Fruit fly (Drosophila melanogaster): ENCODE data around the gene CG33160.

Gene CG33160

dm6 chr3L:3224740-3225719 is 18.9 kb upstream of the CG33160 start, which contains the start of gene Larp4B:
Gene Larp4B, plus strand, starts transcription at chr3L:3224838.
- TF ChIP-seq CG8478 (optimal IDR thresholded peaks at IDR 0.05) (no peak), Dll (optimal IDR thresholded peaks at IDR 0.05) (no peak), EcR (GFP tag; optimal IDR thresholded peaks at IDR 0.05) (no peak), pan (optimal IDR thresholded peaks at IDR 0.05) (no peak), psq (optimal IDR thresholded peaks at IDR 0.05) (no peak), usp (GFP tag; optimal IDR thresholded peaks at IDR 0.05) (no peak)

- TF ChIP-seq psq (optimal IDR thresholded peaks at IDR 0.05) (no peak), pan (optimal IDR thresholded peaks at IDR 0.05) (no peak), EcR (GFP tag; optimal IDR thresholded peaks at IDR 0.05) (no peak), CG8478 (optimal IDR thresholded peaks at IDR 0.05) (no peak), usp (GFP tag; optimal IDR thresholded peaks at IDR 0.05) (no peak), Dll (optimal IDR thresholded peaks at IDR 0.05) (no peak)
Observed at dm6 chr3L:3223390-3223914, 17.3 kb upstream of the CG33160 start.

DNA sequence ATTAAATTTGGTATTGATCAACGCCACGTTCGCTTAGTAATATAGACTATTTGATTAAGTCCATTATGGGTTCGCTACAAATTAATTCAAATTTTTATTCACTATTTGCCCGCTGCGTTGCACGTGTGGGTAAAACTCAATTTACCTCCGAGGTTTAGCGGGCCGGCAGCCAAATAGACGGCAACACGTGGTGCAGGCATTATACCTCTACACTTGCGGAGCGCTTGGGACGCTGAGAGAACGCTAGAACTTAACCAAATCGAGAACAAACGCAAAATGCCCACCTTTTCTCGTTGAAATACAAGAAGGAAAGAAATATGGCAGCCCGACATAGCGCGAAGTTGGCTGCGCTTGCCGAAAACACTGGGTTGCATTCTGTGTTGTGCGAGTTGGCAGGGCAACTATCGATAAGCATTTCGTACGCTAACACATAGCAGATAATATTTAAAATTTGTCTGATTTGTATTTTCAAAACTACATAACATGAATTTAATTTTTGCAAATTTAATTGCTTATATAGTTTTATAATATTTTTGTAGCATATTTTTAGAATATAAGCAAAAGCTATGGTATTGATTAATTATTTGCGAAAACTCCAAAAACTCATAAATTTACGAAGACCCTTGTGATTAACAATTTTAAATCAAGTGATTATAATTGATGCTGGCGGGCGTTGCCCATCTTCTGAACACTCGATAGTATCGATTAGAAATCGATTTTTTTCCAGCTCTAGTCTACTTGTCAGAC is 16.7 kb upstream of the CG33160 start, which contains the start of the genes RpL28 and eIF1:
Gene RpL28, minus strand, starts transcription at position 318 of the 747 bp plus-strand sequence.
Gene eIF1, plus strand, starts transcription at position 699 of the 747 bp plus-strand sequence.
- TF ChIP-seq CG8478 (optimal IDR thresholded peaks at IDR 0.05) (no peak), usp (GFP tag; optimal IDR thresholded peaks at IDR 0.05) (no peak), pan (optimal IDR thresholded peaks at IDR 0.05) (no peak), Dll (optimal IDR thresholded peaks at IDR 0.05) (no peak), psq (optimal IDR thresholded peaks at IDR 0.05) (no peak)

- TF ChIP-seq EcR (GFP tag; optimal IDR thresholded peaks at IDR 0.05) (no peak), usp (GFP tag; optimal IDR thresholded peaks at IDR 0.05) (no peak), psq (optimal IDR thresholded peaks at IDR 0.05) (no peak), CG8478 (optimal IDR thresholded peaks at IDR 0.05) (no peak)
Observed at dm6 chr3L:3218859-3219258, 12.7 kb upstream of the CG33160 start, which contains the start of the genes hob and nSMase. Gene hob, minus strand, starts transcription at chr3L:3218920. Gene nSMase, plus strand, starts transcription at chr3L:3219156.

DNA sequence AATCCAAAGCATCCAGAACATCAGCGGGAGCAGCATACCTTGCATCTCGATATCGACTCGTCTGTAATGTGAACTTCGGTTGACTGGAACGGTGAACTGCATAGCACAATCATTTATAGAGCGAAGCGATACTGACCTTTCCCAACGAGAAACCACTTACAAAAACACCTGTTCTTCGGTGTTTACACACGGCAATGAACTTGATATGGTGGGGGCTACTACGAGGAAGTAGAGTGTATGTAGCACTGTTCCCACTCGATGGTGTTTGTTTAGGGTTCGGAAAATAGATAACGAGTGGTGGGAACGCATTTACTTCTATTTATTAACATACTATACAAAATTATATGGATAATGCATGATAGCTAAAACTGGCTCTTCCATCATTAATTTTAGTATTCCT is 2.7 kb upstream of the CG33160 start, which contains the start of the genes CG32269 and CG32270:
Gene CG32269, minus strand, starts transcription at position 91 of the 400 bp plus-strand sequence.
Gene CG32270, minus strand, starts transcription at position 91 of the 400 bp plus-strand sequence.
- TF ChIP-seq psq (optimal IDR thresholded peaks at IDR 0.05): no peak

dm6 chr3L:3205349-3205748 is 814 bp downstream of the CG33160 start, which contains the start of gene CG32277:
Gene CG32277, minus strand, starts transcription at chr3L:3205449.
- TF ChIP-seq EcR (GFP tag; optimal IDR thresholded peaks at IDR 0.05) (no peak), CG8478 (optimal IDR thresholded peaks at IDR 0.05) (no peak), pan (optimal IDR thresholded peaks at IDR 0.05) (no peak), usp (GFP tag; optimal IDR thresholded peaks at IDR 0.05) (no peak), Dll (optimal IDR thresholded peaks at IDR 0.05) (no peak), psq (optimal IDR thresholded peaks at IDR 0.05) (no peak)

DNA sequence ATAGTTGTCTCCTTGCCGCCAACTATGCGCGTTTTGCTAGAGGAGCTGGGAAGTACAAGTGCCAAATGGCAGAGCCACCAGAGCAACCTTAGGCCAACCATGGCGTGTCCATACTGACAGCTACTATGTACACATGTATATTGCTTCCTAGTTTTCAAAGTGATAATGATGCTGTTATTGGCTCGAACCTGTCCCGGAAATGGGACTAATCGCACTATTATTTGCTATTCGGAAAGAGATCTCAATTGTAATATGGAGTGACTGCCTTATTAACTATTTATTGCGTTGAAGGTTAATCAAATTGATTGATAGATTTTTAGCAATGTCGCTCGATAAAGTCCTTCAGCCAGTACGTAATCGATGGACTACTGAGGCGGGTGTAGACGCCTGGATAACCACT is 1.8 kb downstream of the CG33160 start, which contains the start of gene CG33159:
Gene CG33159, minus strand, starts transcription at position 101 of the 400 bp plus-strand sequence.
- TF ChIP-seq usp (GFP tag; optimal IDR thresholded peaks at IDR 0.05) (no peak), psq (optimal IDR thresholded peaks at IDR 0.05) (no peak), pan (optimal IDR thresholded peaks at IDR 0.05) (no peak)

DNA sequence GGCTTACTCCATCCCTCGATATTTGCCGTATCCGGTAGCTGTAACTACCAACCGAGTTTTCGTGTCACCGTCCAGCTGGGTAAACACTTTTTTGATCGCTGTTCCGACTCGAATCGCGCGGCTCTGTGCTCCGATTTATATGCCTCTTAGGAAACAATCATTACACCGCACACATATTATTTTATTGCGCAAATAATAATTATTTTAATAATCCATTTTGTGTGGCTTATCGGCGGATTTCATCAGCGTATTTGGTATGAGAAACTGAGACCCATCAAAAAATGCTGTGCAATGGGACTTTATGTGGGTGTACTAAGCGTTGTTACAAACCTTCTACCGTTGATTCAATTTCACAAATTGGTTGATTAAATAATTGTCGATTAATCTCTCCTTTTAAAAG is 3.1 kb downstream of the CG33160 start, which contains the start of gene CG32271:
Gene CG32271, minus strand, starts transcription at position 101 of the 400 bp plus-strand sequence.
- no peak for TF ChIP-seq usp (GFP tag; optimal IDR thresholded peaks at IDR 0.05)
- TF ChIP-seq Dll (optimal IDR thresholded peaks at IDR 0.05): no peak
- no peak for TF ChIP-seq EcR (GFP tag; optimal IDR thresholded peaks at IDR 0.05)
- no peak for TF ChIP-seq CG8478 (optimal IDR thresholded peaks at IDR 0.05)
- no peak for TF ChIP-seq pan (optimal IDR thresholded peaks at IDR 0.05)
- TF ChIP-seq psq (optimal IDR thresholded peaks at IDR 0.05): no peak

DNA sequence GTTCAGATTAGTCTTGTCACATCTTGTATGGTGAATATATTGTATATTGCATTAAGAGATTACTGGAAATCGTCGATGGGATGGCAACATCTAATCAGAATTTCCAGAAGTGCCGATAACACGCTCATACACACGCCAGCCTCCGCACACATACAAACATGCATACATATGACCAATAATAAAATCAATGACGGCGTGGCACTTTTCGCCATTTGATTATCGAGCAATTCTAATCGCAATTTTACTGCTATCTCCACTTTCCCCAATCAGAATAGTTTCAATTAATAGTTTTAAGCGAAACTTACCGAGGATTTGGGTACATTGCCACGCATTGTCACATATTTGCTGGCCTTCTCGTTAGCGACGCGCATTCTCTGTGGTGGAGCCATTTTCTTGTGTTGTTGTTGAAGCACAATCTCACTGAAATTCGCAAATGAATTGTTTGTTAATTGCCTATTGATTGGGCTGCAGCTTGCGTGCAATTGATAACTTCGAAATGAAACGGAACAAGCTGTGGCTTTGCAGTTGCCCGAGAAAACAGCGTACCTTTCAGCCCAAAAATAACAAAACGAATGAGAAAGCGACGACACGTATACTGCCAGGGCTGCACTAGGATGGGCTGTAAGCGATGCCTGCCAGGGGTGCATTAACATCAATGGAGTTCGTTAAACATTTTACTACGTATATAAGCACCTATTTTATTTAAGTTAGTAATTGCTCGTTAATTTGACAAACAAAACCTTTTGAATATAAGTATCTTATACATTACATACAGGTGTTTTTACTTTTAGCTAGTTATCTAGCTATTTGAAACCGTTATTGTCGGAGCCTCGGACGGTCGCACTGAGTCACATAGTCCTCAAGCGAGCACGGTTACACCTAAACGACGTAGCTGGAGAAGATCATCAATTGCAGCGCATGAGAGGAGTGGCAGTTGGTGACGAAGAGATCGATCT is 7.4 kb downstream of the CG33160 start, which contains the start of the genes CG32276 and gry:
Gene CG32276, minus strand, starts transcription at position 601 of the 956 bp plus-strand sequence.
Gene gry, plus strand, starts transcription at position 644 of the 956 bp plus-strand sequence.
- TF ChIP-seq pan (optimal IDR thresholded peaks at IDR 0.05) (no peak), usp (GFP tag; optimal IDR thresholded peaks at IDR 0.05) (no peak), psq (optimal IDR thresholded peaks at IDR 0.05) (no peak), Dll (optimal IDR thresholded peaks at IDR 0.05) (no peak), EcR (GFP tag; optimal IDR thresholded peaks at IDR 0.05) (no peak), CG8478 (optimal IDR thresholded peaks at IDR 0.05) (no peak)

dm6 chr3L:3197464-3197863 is 8.7 kb downstream of the CG33160 start, which contains the start of gene CG14966:
Gene CG14966, minus strand, starts transcription at chr3L:3197631.
- no peak for TF ChIP-seq usp (GFP tag; optimal IDR thresholded peaks at IDR 0.05)
- no peak for TF ChIP-seq Dll (optimal IDR thresholded peaks at IDR 0.05)
- no peak for TF ChIP-seq pan (optimal IDR thresholded peaks at IDR 0.05)
